Worm (Caenorhabditis elegans): ENCODE measurements around the gene frpr-13.

The frpr-13 gene

DNA sequence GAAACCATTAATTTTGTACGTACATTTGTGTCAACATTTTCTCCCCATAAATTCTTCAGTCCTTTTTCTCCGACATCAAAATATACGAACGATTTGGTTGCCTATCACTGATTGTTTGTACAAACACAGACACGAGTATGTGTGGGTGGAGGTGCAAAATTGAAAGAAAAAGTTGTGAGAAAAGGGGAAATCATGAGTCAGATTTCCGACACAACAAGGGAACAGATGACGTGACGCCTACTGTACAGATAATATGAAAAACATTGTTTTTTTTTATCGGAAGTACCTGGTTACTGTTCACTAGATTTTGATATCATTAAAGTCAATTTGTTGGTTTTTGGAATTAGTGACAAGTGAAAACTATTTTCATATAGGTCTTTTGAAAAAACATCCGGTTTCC is 35.4 kb downstream of the frpr-13 start:
- TF ChIP-seq R02D3.7 (tag; optimal IDR thresholded peaks at IDR 0.05) (no peak), sma-3 (GFP tag; optimal IDR thresholded peaks at IDR 0.05) (peak; percentile 35)

DNA sequence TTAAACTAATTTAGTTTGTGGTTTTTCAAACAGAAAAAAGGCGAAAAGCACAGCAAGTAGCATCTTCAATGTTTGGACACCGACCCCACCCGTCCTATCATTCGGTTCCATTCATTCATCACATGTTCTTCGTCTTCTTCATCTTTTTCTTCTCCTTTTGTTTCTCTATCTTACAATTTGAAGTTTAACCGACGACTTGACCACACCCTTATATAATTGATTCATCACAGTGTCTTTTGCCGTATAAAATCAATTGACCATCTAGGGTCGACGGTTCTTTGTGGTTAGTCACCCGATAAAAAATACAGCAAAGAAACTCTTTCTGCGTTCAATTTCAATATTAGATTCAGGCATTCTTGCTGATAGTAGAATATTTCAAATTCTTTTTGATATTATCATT is 36.2 kb downstream of the frpr-13 start:
- TF ChIP-seq snpc-4 (tag; optimal IDR thresholded peaks at IDR 0.05) (no peak), fos-1 (tag; optimal IDR thresholded peaks at IDR 0.05) (peak; percentile 80), C34F6.9 (tag; optimal IDR thresholded peaks at IDR 0.05) (no peak), unc-55 (GFP tag; optimal IDR thresholded peaks at IDR 0.05) (no peak), lsy-2 (tag; optimal IDR thresholded peaks at IDR 0.05) (peak in 1 of 2 experiments; percentile 24), ztf-4 (tag; optimal IDR thresholded peaks at IDR 0.05) (no peak), sem-4 (tag; optimal IDR thresholded peaks at IDR 0.05) (no peak), sma-9 (GFP tag; optimal IDR thresholded peaks at IDR 0.05) (peak; percentile 64), sma-9 (tag; optimal IDR thresholded peaks at IDR 0.05) (no peak), aly-2 (tag; optimal IDR thresholded peaks at IDR 0.05) (no peak), F13H6.1 (tag; optimal IDR thresholded peaks at IDR 0.05) (no peak), ceh-16 (tag; optimal IDR thresholded peaks at IDR 0.05) (no peak), ztf-11 (tag; optimal IDR thresholded peaks at IDR 0.05) (no peak), elt-1 (tag; optimal IDR thresholded peaks at IDR 0.05) (no peak), nhr-129 (tag; optimal IDR thresholded peaks at IDR 0.05) (peak; percentile 48), ztf-1 (GFP tag; conservative IDR thresholded peaks at IDR 0.05) (no peak), nhr-237 (tag; optimal IDR thresholded peaks at IDR 0.05) (no peak), unc-62 (GFP tag; optimal IDR thresholded peaks at IDR 0.05) (no peak), lin-13 (GFP tag; optimal IDR thresholded peaks at IDR 0.05) (no peak), blmp-1 (tag; optimal IDR thresholded peaks at IDR 0.05; ENCODE audit: insufficient read depth) (peak; percentile 10), gmeb-1 (tag; optimal IDR thresholded peaks at IDR 0.05) (peak; percentile 29), mab-5 (tag; optimal IDR thresholded peaks at IDR 0.05) (no peak), nhr-25 (tag; optimal IDR thresholded peaks at IDR 0.05) (peak; percentile 22), crh-2 (tag; optimal IDR thresholded peaks at IDR 0.05) (peak; percentile 36), egl-27 (tag; optimal IDR thresholded peaks at IDR 0.05) (no peak), sma-3 (GFP tag; optimal IDR thresholded peaks at IDR 0.05) (peak; percentile 40), ama-1 (optimal IDR thresholded peaks at IDR 0.05) (peak; percentile 77), lin-39 (tag; optimal IDR thresholded peaks at IDR 0.05) (no peak), nhr-21 (tag; optimal IDR thresholded peaks at IDR 0.05) (peak; percentile 31), mbf-1 (tag; optimal IDR thresholded peaks at IDR 0.05) (no peak), elt-3 (tag; optimal IDR thresholded peaks at IDR 0.05) (no peak)

DNA sequence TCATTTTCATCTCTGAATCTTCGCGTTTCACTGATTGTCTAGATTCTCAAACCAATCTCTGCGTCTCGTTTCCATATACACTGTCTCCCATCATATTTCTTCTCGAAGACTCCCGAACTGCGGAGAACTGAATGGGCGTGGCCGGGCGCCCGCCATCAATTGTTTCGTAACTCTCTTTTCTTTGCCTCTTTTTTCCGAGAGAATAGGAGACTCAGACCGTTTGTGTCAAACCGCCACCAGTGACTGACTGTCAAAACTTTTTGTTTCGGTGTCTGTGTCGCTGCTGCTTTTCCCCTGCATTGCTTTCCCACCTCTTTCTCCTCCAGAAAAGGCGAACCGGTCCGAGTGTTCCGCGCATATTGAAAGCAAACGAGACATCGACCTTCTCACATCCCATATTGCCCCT is 37.3 kb downstream of the frpr-13 start, which contains the start of gene unc-23:
Gene unc-23, plus strand, starts transcription at position 176 of the 406 bp plus-strand sequence.
- TF ChIP-seq nhr-10 (tag; optimal IDR thresholded peaks at IDR 0.05), result no peak
- peak; percentile 50 for TF ChIP-seq lin-13 (GFP tag; optimal IDR thresholded peaks at IDR 0.05)
- no peak for TF ChIP-seq nhr-11 (tag; optimal IDR thresholded peaks at IDR 0.05)
- peak; percentile 65 for TF ChIP-seq ztf-4 (tag; optimal IDR thresholded peaks at IDR 0.05)
- no peak for TF ChIP-seq peb-1 (tag; optimal IDR thresholded peaks at IDR 0.05)
- TF ChIP-seq sem-4 (tag; optimal IDR thresholded peaks at IDR 0.05), result peak; percentile 95
- TF ChIP-seq C34F6.9 (tag; optimal IDR thresholded peaks at IDR 0.05), result peak; percentile 54
- no peak for TF ChIP-seq ztf-1 (GFP tag; conservative IDR thresholded peaks at IDR 0.05)
- peak; percentile 37 for TF ChIP-seq lin-11 (tag; optimal IDR thresholded peaks at IDR 0.05)
- no peak for TF ChIP-seq unc-55 (GFP tag; optimal IDR thresholded peaks at IDR 0.05)
- no peak for TF ChIP-seq zag-1 (tag; optimal IDR thresholded peaks at IDR 0.05)
- TF ChIP-seq blmp-1 (tag; optimal IDR thresholded peaks at IDR 0.05; ENCODE audit: insufficient read depth), result peak; percentile 91
- TF ChIP-seq elt-1 (tag; optimal IDR thresholded peaks at IDR 0.05), result no peak
- TF ChIP-seq R02D3.7 (tag; optimal IDR thresholded peaks at IDR 0.05), result no peak
- TF ChIP-seq mdl-1 (tag; optimal IDR thresholded peaks at IDR 0.05), result no peak
- TF ChIP-seq ZK546.5 (tag; optimal IDR thresholded peaks at IDR 0.05), result no peak
- peak; percentile 94 for TF ChIP-seq F13H6.1 (tag; optimal IDR thresholded peaks at IDR 0.05)
- no peak for TF ChIP-seq skn-1 (tag; optimal IDR thresholded peaks at IDR 0.05)
- peak; percentile 51 for TF ChIP-seq Y55F3AM.14 (GFP tag; optimal IDR thresholded peaks at IDR 0.05)
- TF ChIP-seq nhr-25 (tag; optimal IDR thresholded peaks at IDR 0.05), result peak; percentile 86
- TF ChIP-seq ama-1 (optimal IDR thresholded peaks at IDR 0.05), result no peak
- TF ChIP-seq nhr-129 (tag; optimal IDR thresholded peaks at IDR 0.05), result peak; percentile 80
- TF ChIP-seq ceh-82 (tag; optimal IDR thresholded peaks at IDR 0.05), result no peak
- TF ChIP-seq lsy-2 (tag; optimal IDR thresholded peaks at IDR 0.05), result peak; percentile 60 to 73
- peak; percentile 89 for TF ChIP-seq sma-9 (GFP tag; optimal IDR thresholded peaks at IDR 0.05)
- TF ChIP-seq sma-9 (tag; optimal IDR thresholded peaks at IDR 0.05), result no peak
- peak; percentile 89 for TF ChIP-seq fos-1 (tag; optimal IDR thresholded peaks at IDR 0.05)
- no peak for TF ChIP-seq unc-39 (tag; optimal IDR thresholded peaks at IDR 0.05)
- no peak for TF ChIP-seq elt-3 (tag; optimal IDR thresholded peaks at IDR 0.05)
- TF ChIP-seq unc-62 (GFP tag; optimal IDR thresholded peaks at IDR 0.05), result no peak
- peak; percentile 76 for TF ChIP-seq gmeb-1 (tag; optimal IDR thresholded peaks at IDR 0.05)
- TF ChIP-seq nhr-237 (tag; optimal IDR thresholded peaks at IDR 0.05), result no peak
- no peak for TF ChIP-seq mbf-1 (tag; optimal IDR thresholded peaks at IDR 0.05)
- TF ChIP-seq mab-5 (tag; optimal IDR thresholded peaks at IDR 0.05), result no peak
- TF ChIP-seq alr-1 (tag; optimal IDR thresholded peaks at IDR 0.05), result no peak
- no peak for TF ChIP-seq lin-39 (tag; optimal IDR thresholded peaks at IDR 0.05)
- peak; percentile 68 for TF ChIP-seq egl-27 (tag; optimal IDR thresholded peaks at IDR 0.05)
- no peak for TF ChIP-seq dmd-4 (tag; optimal IDR thresholded peaks at IDR 0.05)
- TF ChIP-seq nhr-77 (tag; optimal IDR thresholded peaks at IDR 0.05), result peak; percentile 56
- TF ChIP-seq nhr-21 (tag; optimal IDR thresholded peaks at IDR 0.05), result peak; percentile 77
- peak; percentile 59 for TF ChIP-seq ceh-16 (tag; optimal IDR thresholded peaks at IDR 0.05)
- TF ChIP-seq sma-3 (GFP tag; optimal IDR thresholded peaks at IDR 0.05), result peak; percentile 97
- TF ChIP-seq nhr-23 (tag; optimal IDR thresholded peaks at IDR 0.05), result no peak
- no peak for TF ChIP-seq aly-2 (tag; optimal IDR thresholded peaks at IDR 0.05)
